Worm (Caenorhabditis elegans): ENCODE data around the gene col-87.

Gene col-87

ce11 chrII:14063044-14063500, 31.4 kb downstream of the col-87 start, which contains the start of gene lem-2 (continued):
- TF ChIP-seq ceh-44 (GFP tag; IDR thresholded peaks at IDR 0.05), result no peak
- no peak for TF ChIP-seq F44E2.7 (GFP tag; IDR thresholded peaks at IDR 0.05)
- TF ChIP-seq snpc-4 (tag; optimal IDR thresholded peaks at IDR 0.05), result no peak
- TF ChIP-seq lin-1 (GFP tag; IDR thresholded peaks at IDR 0.05), result no peak
- no peak for TF ChIP-seq daf-16 (GFP tag; optimal IDR thresholded peaks at IDR 0.05)
- TF ChIP-seq daf-16 (tag; optimal IDR thresholded peaks at IDR 0.05), result no peak
- peak; percentile 37 for TF ChIP-seq F37D6.2 (tag; optimal IDR thresholded peaks at IDR 0.05)
- peak in 1 of 2 experiments; percentile 18 for TF ChIP-seq mdl-1 (tag; optimal IDR thresholded peaks at IDR 0.05)
- no peak for TF ChIP-seq nhr-48 (tag; optimal IDR thresholded peaks at IDR 0.05)
- peak; percentile 77 for TF ChIP-seq vab-7 (GFP tag; IDR thresholded peaks at IDR 0.05)
- TF ChIP-seq ZK337.2 (GFP tag; IDR thresholded peaks at IDR 0.05), result peak; percentile 70
- peak; percentile 54 for TF ChIP-seq zfp-2 (tag; optimal IDR thresholded peaks at IDR 0.05)
- TF ChIP-seq ztf-7 (tag; optimal IDR thresholded peaks at IDR 0.05), result no peak
- peak; percentile 69; the same call in 1 of the 2 replicates for TF ChIP-seq nhr-42 (GFP tag; IDR thresholded peaks at IDR 0.05)
- TF ChIP-seq lsy-2 (tag; optimal IDR thresholded peaks at IDR 0.05), result peak; percentile 13 to 76
- TF ChIP-seq Y105C5A.15 (GFP tag; IDR thresholded peaks at IDR 0.05), result no peak
- no peak for TF ChIP-seq nhr-76 (tag; optimal IDR thresholded peaks at IDR 0.05)
- TF ChIP-seq lin-39 (tag; optimal IDR thresholded peaks at IDR 0.05), result no peak
- 0 out of 2 replicates have a peak, but pooled peaks have one; percentile 6 for TF ChIP-seq D1046.2 (GFP tag; IDR thresholded peaks at IDR 0.05)
- TF ChIP-seq zfp-3 (GFP tag; conservative IDR thresholded peaks at IDR 0.05), result no peak
- 0 out of 2 replicates have a peak, but pooled peaks have one; percentile 34 for TF ChIP-seq madf-9 (GFP tag; conservative IDR thresholded peaks at IDR 0.05)
- TF ChIP-seq mes-2 (tag; optimal IDR thresholded peaks at IDR 0.05; ENCODE audit: poor library complexity, severe bottlenecking), result peak; percentile 87

- TF ChIP-seq set-16 (GFP tag; IDR thresholded peaks at IDR 0.05) (peak; percentile 88), attf-4 (tag; optimal IDR thresholded peaks at IDR 0.05) (no peak), tra-1 (GFP tag; IDR thresholded peaks at IDR 0.05) (no peak), ceh-82 (tag; optimal IDR thresholded peaks at IDR 0.05) (no peak), zip-11 (GFP tag; IDR thresholded peaks at IDR 0.05) (peak; percentile 6; the same call in 1 of the 2 replicates), dve-1 (tag; optimal IDR thresholded peaks at IDR 0.05; ENCODE audit: insufficient read depth) (no peak), unc-62 (GFP tag; optimal IDR thresholded peaks at IDR 0.05 in 1 of 2) (peak in 1 of 2 experiments; percentile 59), unc-62 (tag; optimal IDR thresholded peaks at IDR 0.05) (no peak)
These were observed 33.6 kb downstream of the col-87 start for ce11 chrII:14060885-14061284.

ce11 chrII:14060439-14060838, 34.1 kb downstream of the col-87 start, which contains the start of gene W01G7.4:
W01G7.4 (plus strand) TSS chrII:14060739.
- TF ChIP-seq mes-2 (tag; optimal IDR thresholded peaks at IDR 0.05; ENCODE audit: poor library complexity, severe bottlenecking) (peak; percentile 27), aha-1 (tag) (peak; percentile 36), lim-7 (GFP tag; IDR thresholded peaks at IDR 0.05) (no peak)

ce11 chrII:14059767-14060166, 34.7 kb downstream of the col-87 start, which contains the start of gene rpb-11:
rpb-11 (plus strand) TSS chrII:14060085.
- TF ChIP-seq ZK337.2 (GFP tag; IDR thresholded peaks at IDR 0.05) (0 out of 2 replicates have a peak, but pooled peaks have one; percentile 7), F26F4.8 (GFP tag; conservative IDR thresholded peaks at IDR 0.05) (no peak), unc-62 (GFP tag; optimal IDR thresholded peaks at IDR 0.05 in 1 of 2) (peak in 1 of 2 experiments; percentile 4), unc-62 (tag; optimal IDR thresholded peaks at IDR 0.05) (no peak), pha-4 (GFP tag; IDR thresholded peaks at IDR 0.05) (peak; percentile 89; the same call in 1 of the 2 replicates), pha-4 (tag; optimal IDR thresholded peaks at IDR 0.05) (peak; percentile 41), hif-1 (tag; optimal IDR thresholded peaks at IDR 0.05) (peak; percentile 44 to 68), snpc-1.2 (GFP tag; IDR thresholded peaks at IDR 0.05) (no peak), lin-1 (GFP tag; IDR thresholded peaks at IDR 0.05) (peak; percentile 81; the same call in 1 of the 2 replicates), duxl-1 (tag; optimal IDR thresholded peaks at IDR 0.05; ENCODE audit: poor library complexity) (peak; percentile 94), hlh-11 (tag; optimal IDR thresholded peaks at IDR 0.05) (peak; percentile 84), attf-4 (tag; optimal IDR thresholded peaks at IDR 0.05) (no peak), skn-1 (tag; optimal IDR thresholded peaks at IDR 0.05) (no peak), mes-2 (tag; optimal IDR thresholded peaks at IDR 0.05; ENCODE audit: poor library complexity, severe bottlenecking) (peak; percentile 97), Y5F2A.4 (GFP tag; optimal IDR thresholded peaks at IDR 0.05) (no peak), egl-43 (GFP tag; IDR thresholded peaks at IDR 0.05) (peak; percentile 78), nhr-48 (tag; optimal IDR thresholded peaks at IDR 0.05) (peak; percentile 76), F44E2.7 (GFP tag; IDR thresholded peaks at IDR 0.05) (no peak), unc-39 (tag; optimal IDR thresholded peaks at IDR 0.05) (no peak), fos-1 (tag; optimal IDR thresholded peaks at IDR 0.05) (no peak), sdz-12 (GFP tag; optimal IDR thresholded peaks at IDR 0.05) (no peak), nhr-76 (tag; optimal IDR thresholded peaks at IDR 0.05) (no peak), rbr-2 (tag; optimal IDR thresholded peaks at IDR 0.05) (peak; percentile 91)

Data from whole organism, L4 larva.